Fruit fly (Drosophila melanogaster): Measurements from ENCODE around the gene CG6761.
A peak's percentile ranks its signal among the peaks of the same experiment; 100 is the strongest.

The CG6761 gene

dm6 chr3L:9696650-9697526 lies 6.5 kb downstream of the CG6761 start, which contains the start of gene Prps (continued):
- TF ChIP-seq Ada2b (GFP tag; IDR thresholded peaks at IDR 0.05): peak; percentile 80
- TF ChIP-seq slp2 (GFP tag; optimal IDR thresholded peaks at IDR 0.05): peak; percentile 33
- peak; percentile 18 for TF ChIP-seq CG9437 (GFP tag; optimal IDR thresholded peaks at IDR 0.05)
- no peak for TF ChIP-seq aop (GFP tag; IDR thresholded peaks at IDR 0.05)
- TF ChIP-seq bsh (GFP tag; optimal IDR thresholded peaks at IDR 0.05): peak; percentile 60 to 72
- peak; percentile 97 for TF ChIP-seq Med (GFP tag)
- peak; percentile 80 for TF ChIP-seq tgo (GFP tag; IDR thresholded peaks at IDR 0.05)
- no peak; the same call in 1 of the 2 replicates for TF ChIP-seq gt (GFP tag; IDR thresholded peaks at IDR 0.05)
- no peak for TF ChIP-seq oc (tag; optimal IDR thresholded peaks at IDR 0.05)
- TF ChIP-seq CG12071 (GFP tag; optimal IDR thresholded peaks at IDR 0.05): peak; percentile 87
- TF ChIP-seq Usf (GFP tag; optimal IDR thresholded peaks at IDR 0.05): no peak
- peak; percentile 36 for TF ChIP-seq CG17802 (tag; optimal IDR thresholded peaks at IDR 0.05)
- peak; percentile 68 for TF ChIP-seq CG12236 (GFP tag; optimal IDR thresholded peaks at IDR 0.05)
- TF ChIP-seq row (GFP tag; IDR thresholded peaks at IDR 0.05): peak; percentile 98
- peak; percentile 58 for TF ChIP-seq CG14667 (GFP tag; IDR thresholded peaks at IDR 0.05)
- peak; percentile 71 for TF ChIP-seq CG10979 (tag; optimal IDR thresholded peaks at IDR 0.05)
- peak; percentile 75 for TF ChIP-seq repo (GFP tag; optimal IDR thresholded peaks at IDR 0.05)
- TF ChIP-seq CG10366 (GFP tag; IDR thresholded peaks at IDR 0.05): peak; percentile 56; the same call in 1 of the 2 replicates
- peak; percentile 67; the same call in 1 of the 2 replicates for TF ChIP-seq sim (GFP tag; IDR thresholded peaks at IDR 0.05)
- peak; percentile 81; the same call in 2 of the 3 replicates for TF ChIP-seq H15 (GFP tag; IDR thresholded peaks at IDR 0.05)
- peak; percentile 82 for TF ChIP-seq jumu (GFP tag; optimal IDR thresholded peaks at IDR 0.05)
- peak; percentile 82 for TF ChIP-seq gcm (GFP tag; optimal IDR thresholded peaks at IDR 0.05)
- no peak for TF ChIP-seq Gsc (GFP tag; IDR thresholded peaks at IDR 0.05)
- TF ChIP-seq peb (GFP tag; IDR thresholded peaks at IDR 0.05): peak; percentile 66
- TF ChIP-seq E2f2 (GFP tag; IDR thresholded peaks at IDR 0.05): peak; percentile 35; the same call in 1 of the 2 replicates
- TF ChIP-seq CG12659 (GFP tag; optimal IDR thresholded peaks at IDR 0.05): peak; percentile 48
- peak; percentile 59 for TF ChIP-seq chn (GFP tag; optimal IDR thresholded peaks at IDR 0.05)
- no peak for TF ChIP-seq tio (GFP tag; optimal IDR thresholded peaks at IDR 0.05)
- no peak for TF ChIP-seq Sin3A (optimal IDR thresholded peaks at IDR 0.05)
- peak; percentile 24 for TF ChIP-seq Mad (GFP tag; optimal IDR thresholded peaks at IDR 0.05)
- peak; percentile 69; the same call in 2 of the 3 replicates for TF ChIP-seq sr (GFP tag; IDR thresholded peaks at IDR 0.05)
- TF ChIP-seq CG7372 (GFP tag; IDR thresholded peaks at IDR 0.05): peak; percentile 70
- TF ChIP-seq fd102C (GFP tag; optimal IDR thresholded peaks at IDR 0.05): no peak
- peak; percentile 72 for TF ChIP-seq Xbp1 (GFP tag; optimal IDR thresholded peaks at IDR 0.05)
- no peak for TF ChIP-seq mld (GFP tag; IDR thresholded peaks at IDR 0.05; ENCODE audit: partially characterized antibody)
- peak; percentile 78 for TF ChIP-seq CG2712 (tag; optimal IDR thresholded peaks at IDR 0.05)
- TF ChIP-seq sqz (GFP tag; optimal IDR thresholded peaks at IDR 0.05): peak; percentile 15
- TF ChIP-seq klu (GFP tag; IDR thresholded peaks at IDR 0.05): no peak
- peak; percentile 58 for TF ChIP-seq tx (GFP tag; optimal IDR thresholded peaks at IDR 0.05)
- TF ChIP-seq CG13287 (GFP tag; IDR thresholded peaks at IDR 0.05; ENCODE audit: partially characterized antibody): peak; percentile 30; the same call in 1 of the 2 replicates
- TF ChIP-seq CG11093 (GFP tag; IDR thresholded peaks at IDR 0.05): peak; percentile 61; the same call in 1 of the 3 replicates
- TF ChIP-seq CG8290 (GFP tag; optimal IDR thresholded peaks at IDR 0.05): peak; percentile 37
- peak; percentile 36 to 94 for TF ChIP-seq CG8290 (tag; optimal IDR thresholded peaks at IDR 0.05)
- TF ChIP-seq CG33557 (GFP tag; optimal IDR thresholded peaks at IDR 0.05): peak; percentile 16
- peak; percentile 77 for TF ChIP-seq CG4730 (GFP tag; IDR thresholded peaks at IDR 0.05)
- peak; percentile 62 for TF ChIP-seq schlank (tag; optimal IDR thresholded peaks at IDR 0.05)
- peak; percentile 30 for TF ChIP-seq Oli (tag; optimal IDR thresholded peaks at IDR 0.05)
- peak; percentile 8 for TF ChIP-seq slou (GFP tag; optimal IDR thresholded peaks at IDR 0.05)
- peak; percentile 47 for TF ChIP-seq Hr3 (GFP tag; optimal IDR thresholded peaks at IDR 0.05)
- TF ChIP-seq CG9215 (GFP tag; IDR thresholded peaks at IDR 0.05): peak; percentile 45; the same call in 1 of the 2 replicates
